Fruit fly (Drosophila melanogaster) whole organism, embryonic: ENCODE results near the gene RpLP1.

ENCODE experiments used
- ATbp ChIP-seq: fragments of 200-800 bp; sonication (Bioruptor generic); optimal IDR thresholded peaks from 2 replicates; lab custom pipeline; 2017; ENCODE audit warnings: missing biosample characterization, mild to moderate bottlenecking, missing genetic modification characterization, missing genetic modification reagents
- BEAF-32 ChIP-seq: fragments of 200-800 bp; sonication (Bioruptor generic); optimal IDR thresholded peaks from 3 replicates; lab custom pipeline; 2017; ENCODE audit warnings: missing biosample characterization, missing genetic modification characterization, mild to moderate bottlenecking, moderate library complexity, missing genetic modification reagents
- Bdp1 ChIP-seq: fragments of 200-800 bp; sonication (Bioruptor generic); optimal IDR thresholded peaks from 3 replicates; lab custom pipeline; 2016; ENCODE audit warnings: missing biosample characterization, missing genetic modification characterization
- CG10462 ChIP-seq: fragments of 200-800 bp; sonication (Bioruptor generic); optimal IDR thresholded peaks from 2 replicates; lab custom pipeline; 2016; ENCODE audit warnings: missing biosample characterization, missing genetic modification characterization
- CG11085 ChIP-seq: fragments of 200-800 bp; sonication (Bioruptor generic); IDR thresholded peaks from 2 replicates; pipeline ENCODE4 v1.3.6; 2022; ENCODE audit warnings: missing biosample characterization, missing genetic modification characterization
- CG12299 ChIP-seq: fragments of 200-800 bp; sonication (Bioruptor generic); optimal IDR thresholded peaks from 2 replicates; lab custom pipeline; 2018; ENCODE audit warnings: missing biosample characterization, mild to moderate bottlenecking, missing genetic modification characterization
- CG12659 ChIP-seq: fragments of 200-800 bp; sonication (Bioruptor generic); optimal IDR thresholded peaks from 3 replicates; lab custom pipeline; 2017; ENCODE audit warnings: mild to moderate bottlenecking, missing biosample characterization, missing genetic modification reagents, missing genetic modification characterization
- CG14050 ChIP-seq: fragments of 200-800 bp; sonication (Bioruptor generic); IDR thresholded peaks from 3 replicates; pipeline ENCODE4 v1.3.6; 2022; ENCODE audit warnings: missing biosample characterization, missing genetic modification characterization
- CG14860 ChIP-seq: fragments of 200-800 bp; sonication (Bioruptor generic); IDR thresholded peaks from 3 replicates; pipeline ENCODE4 v1.3.6; 2022; ENCODE audit warnings: missing biosample characterization, missing genetic modification characterization; ENCODE audit not compliant: partially characterized antibody
- CG15073 ChIP-seq: fragments of 200-800 bp; sonication (Bioruptor generic); optimal IDR thresholded peaks from 2 replicates; lab custom pipeline; 2016; ENCODE audit warnings: missing biosample characterization, missing genetic modification characterization
- CG16779 ChIP-seq: fragments of 200-800 bp; sonication (Bioruptor generic); IDR thresholded peaks from 2 replicates; pipeline ENCODE4 v1.3.6; 2022; ENCODE audit warnings: missing biosample characterization, missing genetic modification characterization
- CG16815 ChIP-seq: fragments of 200-800 bp; sonication (Bioruptor generic); optimal IDR thresholded peaks from 3 replicates; lab custom pipeline; 2017; ENCODE audit warnings: missing biosample characterization, mild to moderate bottlenecking, missing genetic modification characterization
- CG17186 ChIP-seq: fragments of 200-800 bp; sonication (Bioruptor generic); optimal IDR thresholded peaks from 3 replicates; lab custom pipeline; 2017; ENCODE audit warnings: missing biosample characterization, missing genetic modification reagents, missing genetic modification characterization
- CG17328 ChIP-seq: fragments of 200-800 bp; sonication (Bioruptor generic); IDR thresholded peaks from 2 replicates; pipeline ENCODE4 v1.3.6; 2022; ENCODE audit warnings: missing biosample characterization, missing genetic modification characterization
- CG2129 ChIP-seq: fragments of 200-800 bp; sonication (Bioruptor generic); IDR thresholded peaks from 2 replicates; pipeline ENCODE4 v1.3.6; 2022; ENCODE audit warnings: missing biosample characterization, missing genetic modification characterization; ENCODE audit not compliant: partially characterized antibody
- CG34376 ChIP-seq: fragments of 200-800 bp; sonication (Bioruptor generic); optimal IDR thresholded peaks from 2 replicates; lab custom pipeline; 2018; ENCODE audit warnings: missing biosample characterization, mild to moderate bottlenecking, missing genetic modification characterization
- CG6791 ChIP-seq: fragments of 200-800 bp; sonication (Bioruptor generic); IDR thresholded peaks from 3 replicates; pipeline ENCODE4 v1.3.6; 2022; ENCODE audit warnings: missing biosample characterization, missing genetic modification characterization; ENCODE audit not compliant: partially characterized antibody
- CG6813 ChIP-seq: fragments of 200-800 bp; sonication (Bioruptor generic); optimal IDR thresholded peaks from 2 replicates; lab custom pipeline; 2017; ENCODE audit warnings: missing biosample characterization, missing genetic modification characterization, mild to moderate bottlenecking, moderate library complexity, missing genetic modification reagents
- CG7372 ChIP-seq: fragments of 200-800 bp; sonication (Bioruptor generic); IDR thresholded peaks from 2 replicates; pipeline ENCODE4 v1.3.6; 2022; ENCODE audit warnings: missing biosample characterization, missing genetic modification characterization
- CG7556 ChIP-seq: fragments of 200-800 bp; sonication (Bioruptor generic); optimal IDR thresholded peaks from 2 replicates; lab custom pipeline; 2017; ENCODE audit warnings: missing biosample characterization, mild to moderate bottlenecking, missing genetic modification characterization
- CHES-1-like ChIP-seq: fragments of 200-800 bp; sonication (Bioruptor generic); optimal IDR thresholded peaks from 2 replicates; lab custom pipeline; 2016; ENCODE audit warnings: missing biosample characterization, missing genetic modification characterization
- Chrac-16 ChIP-seq: fragments of 200-800 bp; sonication (Bioruptor generic); optimal IDR thresholded peaks from 3 replicates; lab custom pipeline; 2016; ENCODE audit warnings: missing biosample characterization, missing genetic modification characterization
- D19A ChIP-seq: fragments of 200-800 bp; optimal IDR thresholded peaks from 3 replicates; lab custom pipeline; 2019; ENCODE audit warnings: missing biosample characterization, mild to moderate bottlenecking, missing genetic modification characterization, moderate library complexity
- Dip2 ChIP-seq: fragments of 200-800 bp; sonication (Bioruptor generic); IDR thresholded peaks from 2 replicates; pipeline ENCODE4 v1.3.6; 2022; ENCODE audit warnings: missing biosample characterization, missing genetic modification characterization
- Ets65A ChIP-seq: fragments of 200-800 bp; sonication (Bioruptor generic); peaks from one replicate; lab custom pipeline; 2016; ENCODE audit warnings: missing biosample characterization, missing genetic modification characterization
- Hr51 ChIP-seq, 2 experiments: fragments of 200-800 bp; sonication (Bioruptor generic); optimal IDR thresholded peaks; 2 replicates in 1 of 2; 3 replicates in 1 of 2; lab custom pipeline; 2016 to 2018; ENCODE audit warnings: missing biosample characterization in 2 of 2, missing genetic modification characterization in 2 of 2, mild to moderate bottlenecking in 1 of 2, moderate library complexity in 1 of 2
- Kr ChIP-seq: fragments of 200-800 bp; sonication (Bioruptor generic); optimal IDR thresholded peaks from 2 replicates; lab custom pipeline; 2017; ENCODE audit warnings: missing biosample characterization, mild to moderate bottlenecking, missing genetic modification characterization
- Lhr ChIP-seq: fragments of 200-800 bp; sonication (Bioruptor generic); optimal IDR thresholded peaks from 3 replicates; lab custom pipeline; 2017; ENCODE audit warnings: mild to moderate bottlenecking, missing biosample characterization, missing genetic modification reagents, missing genetic modification characterization
- Lim3 ChIP-seq: fragments of 200-800 bp; sonication (Bioruptor generic); IDR thresholded peaks from 2 replicates; pipeline ENCODE4 v1.3.6; 2022; ENCODE audit warnings: missing biosample characterization, missing genetic modification characterization
- Oli ChIP-seq: fragments of 200-800 bp; sonication (Bioruptor generic); optimal IDR thresholded peaks from 2 replicates; lab custom pipeline; 2018; ENCODE audit warnings: missing biosample characterization, mild to moderate bottlenecking, missing genetic modification characterization, moderate library complexity
- PHDP ChIP-seq: fragments of 200-800 bp; sonication (Bioruptor generic); optimal IDR thresholded peaks from 3 replicates; lab custom pipeline; 2018; ENCODE audit warnings: missing biosample characterization, mild to moderate bottlenecking, missing genetic modification characterization, moderate library complexity
- Ptx1 ChIP-seq: fragments of 200-800 bp; sonication (Bioruptor generic); IDR thresholded peaks from 2 replicates; pipeline ENCODE4 v1.3.6; 2022; ENCODE audit warnings: missing biosample characterization, missing genetic modification characterization
- Taf1 ChIP-seq: fragments of 200-800 bp; sonication (Bioruptor generic); IDR thresholded peaks from 2 replicates; pipeline ENCODE4 v1.3.6; 2022; ENCODE audit warnings: missing biosample characterization, missing genetic modification characterization
- ab ChIP-seq: fragments of 200-800 bp; sonication (Bioruptor generic); optimal IDR thresholded peaks from 2 replicates; lab custom pipeline; 2016; ENCODE audit warnings: missing biosample characterization, missing genetic modification characterization
- ato ChIP-seq: fragments of 200-800 bp; sonication (Bioruptor generic); IDR thresholded peaks from 2 replicates; pipeline ENCODE4 v1.3.6; 2022; ENCODE audit warnings: missing biosample characterization, missing genetic modification characterization; ENCODE audit not compliant: partially characterized antibody
- bowl ChIP-seq: fragments of 200-800 bp; sonication (Bioruptor generic); IDR thresholded peaks from 2 replicates; pipeline ENCODE4 v1.3.6; 2022; ENCODE audit warnings: missing biosample characterization, missing genetic modification characterization
- br ChIP-seq: fragments of >200 bp; optimal IDR thresholded peaks from 2 replicates; lab custom pipeline; 2017
- btn ChIP-seq: fragments of 200-800 bp; sonication (Bioruptor generic); optimal IDR thresholded peaks from 2 replicates; lab custom pipeline; 2016; ENCODE audit warnings: missing biosample characterization, missing genetic modification characterization
- cato ChIP-seq: fragments of 200-800 bp; sonication (Bioruptor generic); optimal IDR thresholded peaks from 2 replicates; lab custom pipeline; 2016; ENCODE audit warnings: missing biosample characterization, missing genetic modification characterization, borderline replicate concordance
- crc ChIP-seq: fragments of 200-800 bp; sonication (Bioruptor generic); optimal IDR thresholded peaks from 2 replicates; lab custom pipeline; 2016; ENCODE audit warnings: missing biosample characterization, missing genetic modification characterization
- croc ChIP-seq: fragments of 200-800 bp; sonication (Bioruptor generic); conservative IDR thresholded peaks from 3 replicates; pipeline ENCODE4 v1.3.6; 2022; ENCODE audit warnings: missing biosample characterization, missing genetic modification characterization
- dmrt99B ChIP-seq: fragments of 200-800 bp; sonication (Bioruptor generic); optimal IDR thresholded peaks from 2 replicates; lab custom pipeline; 2018; ENCODE audit warnings: missing biosample characterization, mild to moderate bottlenecking, missing genetic modification characterization, moderate library complexity
- eyg ChIP-seq: fragments of 200-800 bp; sonication (Bioruptor generic); optimal IDR thresholded peaks from 3 replicates; lab custom pipeline; 2016; ENCODE audit warnings: missing biosample characterization, missing genetic modification characterization
- knrl ChIP-seq: fragments of 200-800 bp; sonication (Bioruptor generic); IDR thresholded peaks from 3 replicates; pipeline ENCODE4 v1.3.6; 2022; ENCODE audit warnings: missing biosample characterization, missing genetic modification characterization; ENCODE audit not compliant: partially characterized antibody
- lab ChIP-seq: fragments of 200-800 bp; sonication (Bioruptor generic); optimal IDR thresholded peaks from 3 replicates; lab custom pipeline; 2017; ENCODE audit warnings: missing biosample characterization, missing genetic modification characterization, mild to moderate bottlenecking, moderate library complexity, missing genetic modification reagents
- sens-2 ChIP-seq: fragments of 200-800 bp; sonication (Bioruptor generic); IDR thresholded peaks from 2 replicates; pipeline ENCODE4 v1.3.6; 2022; ENCODE audit warnings: missing biosample characterization, missing genetic modification characterization
- sug ChIP-seq: fragments of 200-800 bp; optimal IDR thresholded peaks from 2 replicates; lab custom pipeline; 2019; ENCODE audit warnings: missing biosample characterization, mild to moderate bottlenecking, missing genetic modification characterization, moderate library complexity
- tll ChIP-seq, 2 experiments: fragments of 200-800 bp in 1 of 2; fragments of >200 bp in 1 of 2; sonication (Bioruptor generic) in 1 of 2; optimal IDR thresholded peaks; 2 replicates each; lab custom pipeline; 2017 to 2019; ENCODE audit warnings: missing biosample characterization in 2 of 2, missing genetic modification characterization in 2 of 2, mild to moderate bottlenecking in 1 of 2, moderate library complexity in 1 of 2
- wdn ChIP-seq: fragments of 200-800 bp; sonication (Bioruptor generic); IDR thresholded peaks from 2 replicates; pipeline ENCODE4 v1.3.6; 2022; ENCODE audit warnings: missing biosample characterization, missing genetic modification characterization

Gene RpLP1

DNA sequence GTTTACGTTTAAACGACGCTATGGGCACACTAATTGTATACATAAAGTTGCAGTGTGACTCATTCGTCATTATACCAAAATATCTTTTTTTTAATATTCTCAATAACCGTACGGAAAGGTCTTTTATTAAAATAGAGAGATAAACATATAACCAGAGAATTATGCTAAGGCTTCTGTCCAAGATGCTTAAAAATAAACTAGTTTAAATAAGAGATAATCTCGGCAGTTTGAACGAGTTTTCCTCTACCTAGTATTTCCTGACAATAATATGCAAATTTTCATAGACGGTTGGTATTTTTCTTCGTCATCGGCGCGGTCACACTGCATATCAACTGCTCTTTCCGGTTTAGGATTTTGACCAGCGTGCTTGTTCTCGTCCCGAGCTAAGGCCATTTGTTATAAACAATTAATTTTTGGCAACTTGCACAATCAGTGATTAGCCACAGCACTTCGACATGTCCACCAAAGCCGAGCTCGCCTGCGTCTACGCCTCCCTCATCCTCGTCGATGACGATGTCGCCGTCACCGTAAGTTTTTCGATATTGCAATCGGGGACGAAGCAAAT lies at the start of gene RpLP1, which contains the start of gene CG13690 (continued):
- TF ChIP-seq Oli (tag; lab: Kevin White, UChicago) (peak; percentile 56), croc (GFP tag; lab: Robert Waterston, UW) (no peak), dmrt99B (peak; percentile 58), CG6791 (no peak), CG2129 (GFP tag; lab: Robert Waterston, UW) (no peak), Lhr (peak; percentile 84), CG11085 (GFP tag; lab: Robert Waterston, UW) (peak; percentile 45; the same call in 1 of the 2 replicates), ab (no peak), bowl (no peak; the same call in 1 of the 2 replicates), CG7556 (GFP tag; lab: Kevin White, UChicago) (peak; percentile 62), br (no peak), ATbp (peak; percentile 78), Kr (peak; percentile 13), wdn (GFP tag; lab: Robert Waterston, UW) (0 out of 2 replicates have a peak, but pooled peaks have one; percentile 4), ato (0 out of 2 replicates have a peak, but pooled peaks have one; percentile 15), knrl (no peak), CG16815 (GFP tag; lab: Kevin White, UChicago) (no peak), CG10462 (GFP tag; lab: Kevin White, UChicago) (peak; percentile 36), CG7372 (peak; percentile 36; the same call in 1 of the 2 replicates), CHES-1-like (GFP tag; lab: Kevin White, UChicago) (peak; percentile 76), CG6813 (GFP tag; lab: Kevin White, UChicago) (peak; percentile 87), Bdp1 (GFP tag; lab: Kevin White, UChicago) (peak; percentile 50), CG14860 (no peak), Chrac-16 (peak; percentile 28), Taf1 (GFP tag; lab: Robert Waterston, UW) (0 out of 2 replicates have a peak, but pooled peaks have one; percentile 11), D19A (tag; lab: Kevin White, UChicago) (no peak), PHDP (tag; lab: Kevin White, UChicago) (peak; percentile 83), CG12659 (peak; percentile 92), sens-2 (GFP tag; lab: Robert Waterston, UW) (0 out of 2 replicates have a peak, but pooled peaks have one; percentile 25), CG16779 (GFP tag; lab: Robert Waterston, UW) (peak; percentile 58; the same call in 1 of the 2 replicates), Ptx1 (GFP tag; lab: Robert Waterston, UW) (no peak), CG17328 (GFP tag; lab: Robert Waterston, UW) (peak; percentile 54), CG17186 (GFP tag; lab: Kevin White, UChicago) (peak; percentile 83), Dip2 (GFP tag; lab: Robert Waterston, UW) (no peak), Hr51 (GFP tag; optimal IDR thresholded peaks at IDR 0.05; lab: Kevin White, UChicago) (peak; percentile 39 to 72), btn (GFP tag; lab: Kevin White, UChicago) (no peak), lab (GFP tag; lab: Kevin White, UChicago) (peak; percentile 92), CG34376 (GFP tag; lab: Kevin White, UChicago) (peak; percentile 96), BEAF-32 (GFP tag; lab: Kevin White, UChicago) (peak; percentile 58), CG15073 (GFP tag; lab: Kevin White, UChicago) (no peak), tll (GFP tag; optimal IDR thresholded peaks at IDR 0.05; lab: Kevin White, UChicago) (no peak), cato (peak; percentile 37), Ets65A (peak; percentile 95), CG14050 (peak; percentile 25; the same call in 1 of the 3 replicates), Lim3 (GFP tag; lab: Robert Waterston, UW) (no peak), eyg (peak; percentile 72), sug (peak; percentile 73), CG12299 (tag; lab: Kevin White, UChicago) (peak; percentile 78), crc (peak; percentile 52)
